Worm (Caenorhabditis elegans): ENCODE data around the gene M03F4.4.

M03F4.4 gene

DNA sequence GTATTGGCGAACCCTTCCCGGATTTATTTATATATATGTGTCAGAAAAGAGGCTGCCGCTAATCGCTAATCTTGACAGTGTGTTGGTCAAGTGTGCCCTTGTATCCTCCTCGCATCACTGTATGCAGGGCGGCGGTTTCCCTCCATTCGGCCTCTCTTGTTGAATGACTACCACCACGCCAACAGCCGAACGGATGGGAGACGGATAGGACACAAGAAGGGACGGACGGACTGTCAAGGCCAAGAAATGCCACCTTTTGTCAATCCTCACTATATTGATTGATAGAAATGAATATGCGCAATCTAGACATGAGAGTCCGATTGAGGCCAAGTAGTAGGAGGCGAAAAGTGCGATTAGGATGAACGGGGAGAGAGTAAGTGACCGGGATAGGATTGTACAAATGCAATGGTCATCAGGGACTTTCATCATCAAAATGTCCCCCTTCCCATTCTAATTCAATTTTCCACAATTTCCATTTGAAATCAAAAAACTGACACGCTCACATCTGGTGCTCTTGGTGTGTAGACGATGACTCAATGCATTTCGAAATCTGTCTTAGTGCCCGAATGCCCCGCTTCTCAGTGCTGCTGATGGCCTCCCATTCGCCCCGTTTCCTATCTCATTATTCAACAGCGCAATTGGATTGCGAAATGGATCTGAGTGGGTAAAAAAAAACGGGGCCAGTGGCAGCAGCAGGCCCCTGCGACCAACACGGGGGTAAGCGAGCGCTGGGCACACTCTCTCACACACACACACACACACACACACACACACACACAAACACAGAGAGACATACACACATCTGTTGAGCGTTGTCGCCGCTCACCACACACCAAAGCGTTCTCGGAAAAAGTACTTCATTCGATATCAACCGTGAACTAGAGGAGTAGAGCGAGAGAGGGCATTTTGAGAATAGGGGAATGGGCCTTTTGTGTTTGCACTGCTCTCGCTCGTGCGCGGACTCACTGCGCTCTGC is 4.8 kb upstream of the M03F4.4 start (continued):
- no peak for TF ChIP-seq sox-2 (GFP tag; IDR thresholded peaks at IDR 0.05)
- no peak for TF ChIP-seq elt-4 (tag; optimal IDR thresholded peaks at IDR 0.05)
- TF ChIP-seq ceh-34 (tag; optimal IDR thresholded peaks at IDR 0.05) = peak; percentile 74
- no peak for TF ChIP-seq F13H6.1 (tag; optimal IDR thresholded peaks at IDR 0.05)
- no peak for TF ChIP-seq unc-86 (tag; optimal IDR thresholded peaks at IDR 0.05)
- TF ChIP-seq pros-1 (tag; optimal IDR thresholded peaks at IDR 0.05) = peak; percentile 12
- peak; percentile 75 for TF ChIP-seq pha-2 (tag; optimal IDR thresholded peaks at IDR 0.05)
- TF ChIP-seq nfya-1 (tag; optimal IDR thresholded peaks at IDR 0.05) = peak; percentile 49
- no peak for TF ChIP-seq ahr-1 (tag; optimal IDR thresholded peaks at IDR 0.05)
- TF ChIP-seq unc-3 (GFP tag; conservative IDR thresholded peaks at IDR 0.05) = no peak
- no peak for TF ChIP-seq unc-3 (tag; optimal IDR thresholded peaks at IDR 0.05)
- no peak for TF ChIP-seq lim-6 (tag; optimal IDR thresholded peaks at IDR 0.05)
- no peak for TF ChIP-seq sdc-2 (tag; optimal IDR thresholded peaks at IDR 0.05)
- TF ChIP-seq ceh-6 (GFP tag; optimal IDR thresholded peaks at IDR 0.05) = no peak
- no peak for TF ChIP-seq nhr-232 (tag; optimal IDR thresholded peaks at IDR 0.05)
- no peak for TF ChIP-seq ceh-48 (tag; optimal IDR thresholded peaks at IDR 0.05)
- TF ChIP-seq C38D4.7 (GFP tag; optimal IDR thresholded peaks at IDR 0.05) = no peak
- TF ChIP-seq ets-4 (tag; optimal IDR thresholded peaks at IDR 0.05) = no peak
- no peak for TF ChIP-seq che-1 (tag; optimal IDR thresholded peaks at IDR 0.05)
- TF ChIP-seq unc-42 (tag; optimal IDR thresholded peaks at IDR 0.05) = peak; percentile 80
- no peak for TF ChIP-seq hlh-6 (tag; optimal IDR thresholded peaks at IDR 0.05)

DNA sequence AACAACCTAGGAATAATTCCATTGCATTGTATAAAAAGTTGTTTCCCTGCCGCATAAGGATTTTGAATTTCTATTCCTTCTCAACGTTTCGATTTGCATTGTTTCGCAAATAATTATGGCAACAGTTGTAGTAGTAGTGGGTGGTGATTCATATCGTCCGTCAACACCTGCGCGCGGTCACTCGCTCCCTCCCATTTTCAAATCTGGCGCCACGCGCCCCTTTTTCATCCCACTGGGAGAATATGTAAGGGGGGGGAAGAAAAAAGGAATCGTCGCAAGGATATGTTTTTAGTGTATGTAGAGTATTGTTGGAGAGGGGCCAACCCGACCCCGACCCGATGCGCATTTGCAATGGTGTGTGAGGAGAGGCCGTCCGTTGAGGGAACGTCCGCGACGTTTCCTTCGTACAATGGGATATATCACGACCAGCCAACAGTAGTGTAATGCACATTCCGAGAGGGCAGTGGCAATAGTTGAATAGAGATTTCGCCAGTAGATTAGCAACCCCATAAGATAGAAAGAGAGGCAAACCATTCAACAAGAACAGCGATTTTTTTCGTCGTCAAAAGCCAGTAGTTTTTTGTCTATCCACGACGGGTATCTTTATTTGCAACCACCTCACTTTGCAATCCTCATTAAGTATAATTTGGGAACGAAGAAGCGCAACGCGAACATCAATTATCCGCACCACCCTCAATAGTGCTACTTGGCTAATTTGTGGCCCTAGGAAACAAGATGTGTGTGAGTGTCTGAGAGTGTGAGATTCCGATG is 3.9 kb upstream of the M03F4.4 start:
- TF ChIP-seq ahr-1 (tag; optimal IDR thresholded peaks at IDR 0.05) (no peak), ceh-14 (tag; optimal IDR thresholded peaks at IDR 0.05) (no peak), ceh-48 (tag; optimal IDR thresholded peaks at IDR 0.05) (no peak), Y22D7AL.16 (tag; optimal IDR thresholded peaks at IDR 0.05) (no peak), sox-4 (tag; optimal IDR thresholded peaks at IDR 0.05) (peak; percentile 22), ceh-24 (tag; optimal IDR thresholded peaks at IDR 0.05) (no peak), sox-2 (GFP tag; IDR thresholded peaks at IDR 0.05) (peak; percentile 11; the same call in 1 of the 2 replicates), hlh-15 (tag; optimal IDR thresholded peaks at IDR 0.05) (no peak), unc-42 (tag; optimal IDR thresholded peaks at IDR 0.05) (no peak), hlh-13 (GFP tag; optimal IDR thresholded peaks at IDR 0.05) (peak; percentile 28), pat-9 (tag; optimal IDR thresholded peaks at IDR 0.05) (no peak), pha-4 (tag; optimal IDR thresholded peaks at IDR 0.05) (no peak), tbx-2 (tag; optimal IDR thresholded peaks at IDR 0.05) (peak; percentile 27), pax-1 (tag; optimal IDR thresholded peaks at IDR 0.05) (no peak), pag-3 (tag; optimal IDR thresholded peaks at IDR 0.05; ENCODE audit: borderline replicate concordance) (no peak), K02D7.2 (tag; optimal IDR thresholded peaks at IDR 0.05) (peak; percentile 47), ceh-18 (tag; optimal IDR thresholded peaks at IDR 0.05) (no peak), dve-1 (tag; optimal IDR thresholded peaks at IDR 0.05) (no peak), ceh-19 (GFP tag; optimal IDR thresholded peaks at IDR 0.05) (peak; percentile 47), nhr-232 (tag; optimal IDR thresholded peaks at IDR 0.05) (no peak), ceh-9 (tag; optimal IDR thresholded peaks at IDR 0.05) (peak; percentile 9), odd-2 (tag; optimal IDR thresholded peaks at IDR 0.05) (no peak), F13H6.1 (tag; optimal IDR thresholded peaks at IDR 0.05) (no peak), unc-55 (GFP tag; optimal IDR thresholded peaks at IDR 0.05) (no peak), ama-1 (optimal IDR thresholded peaks at IDR 0.05) (peak; percentile 3), ceh-31 (tag; optimal IDR thresholded peaks at IDR 0.05) (peak; percentile 15), sdc-2 (tag; optimal IDR thresholded peaks at IDR 0.05) (no peak)
